Fruit fly (Drosophila melanogaster): ENCODE data around the gene Lcp65Ad.

dm6 chr3L:6157327-6158032 lies 14.3 kb downstream of the Lcp65Ad start, which contains the start of gene CG13297:
- TF ChIP-seq CG8478 (optimal IDR thresholded peaks at IDR 0.05) (no peak), CTCF (optimal IDR thresholded peaks at IDR 0.05) (no peak)
